Worm (Caenorhabditis elegans): ENCODE data around the gene srh-30.

srh-30 gene

DNA sequence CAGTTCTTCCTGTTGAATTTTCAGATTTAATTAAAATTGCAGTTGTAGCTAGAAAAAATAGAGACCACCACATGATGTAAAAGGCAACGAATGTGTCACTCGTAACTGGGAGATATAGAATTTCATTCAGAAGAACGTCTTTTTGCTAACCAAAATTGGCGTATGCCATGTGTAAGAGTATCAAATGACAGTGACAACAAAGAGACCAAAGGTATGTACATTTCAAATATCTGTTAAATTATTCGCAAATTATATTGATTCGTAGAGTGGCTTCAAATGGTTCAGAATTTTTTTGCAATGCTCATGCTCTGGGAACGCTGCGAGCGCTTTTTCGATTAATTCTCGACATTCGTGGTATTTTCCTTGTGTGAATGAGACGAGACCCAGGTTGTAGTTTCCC, 9.2 kb downstream of the srh-30 start, which contains the start of gene T25F10.4:
Gene T25F10.4 (minus strand): TSS at position 101 of the 400 bp plus-strand sequence.
- no peak for TF ChIP-seq F13H6.1 (tag; optimal IDR thresholded peaks at IDR 0.05)
- TF ChIP-seq K02D7.2 (tag; optimal IDR thresholded peaks at IDR 0.05): no peak
- TF ChIP-seq ztf-16 (tag; optimal IDR thresholded peaks at IDR 0.05): no peak
- TF ChIP-seq tbx-7 (tag; optimal IDR thresholded peaks at IDR 0.05): no peak
- TF ChIP-seq ceh-30 (tag; optimal IDR thresholded peaks at IDR 0.05): no peak
- no peak for TF ChIP-seq hlh-13 (GFP tag; optimal IDR thresholded peaks at IDR 0.05)
- TF ChIP-seq unc-42 (tag; optimal IDR thresholded peaks at IDR 0.05): no peak
- TF ChIP-seq pha-4 (tag; optimal IDR thresholded peaks at IDR 0.05): no peak
- TF ChIP-seq npax-4 (tag; optimal IDR thresholded peaks at IDR 0.05): no peak

DNA sequence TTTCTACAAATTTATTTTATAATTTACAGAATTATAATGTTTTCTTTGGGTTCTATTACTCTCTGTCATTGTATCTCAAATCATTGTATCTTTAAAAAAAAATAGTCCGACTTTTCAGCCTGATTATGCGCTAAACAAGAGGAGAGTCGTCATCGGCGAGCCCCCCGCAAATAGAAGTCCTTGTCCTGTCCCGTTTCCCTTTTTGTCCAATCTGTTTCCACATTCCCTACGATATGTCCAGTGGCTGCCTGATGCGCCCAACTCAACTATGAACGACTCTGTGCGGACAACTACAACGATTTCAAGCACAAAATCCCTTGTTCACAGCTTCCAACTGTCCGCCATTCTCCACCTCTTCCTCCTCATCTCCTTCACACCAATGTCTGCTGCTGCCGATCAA, 13.5 kb downstream of the srh-30 start, which contains the start of gene dbl-1:
Gene dbl-1 (plus strand): TSS at position 119 of the 400 bp plus-strand sequence.
- TF ChIP-seq sdc-2 (tag; optimal IDR thresholded peaks at IDR 0.05) (peak; percentile 11), pax-1 (tag; optimal IDR thresholded peaks at IDR 0.05) (no peak), ahr-1 (tag; optimal IDR thresholded peaks at IDR 0.05) (no peak), T23F11.4 (GFP tag; optimal IDR thresholded peaks at IDR 0.05) (no peak)

DNA sequence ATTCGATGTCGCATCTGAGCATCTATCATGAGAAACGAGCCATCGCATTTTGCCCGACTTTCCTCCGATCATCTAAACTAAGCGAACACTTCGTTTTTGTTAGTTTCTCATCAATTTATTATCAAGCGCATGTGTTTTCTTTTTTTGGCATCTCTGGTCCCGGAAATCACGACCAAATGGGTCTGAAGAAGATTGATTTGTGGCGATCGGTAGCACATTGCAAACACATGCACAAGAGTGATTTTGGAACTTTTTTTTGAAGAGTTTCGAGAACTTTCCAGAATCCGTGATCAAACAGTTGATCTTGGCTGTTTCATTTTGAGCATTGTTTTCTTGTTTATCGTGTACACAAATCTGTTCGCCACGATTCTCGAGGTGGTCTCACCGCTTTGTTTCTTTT, 18.3 kb downstream of the srh-30 start:
- TF ChIP-seq rnt-1 (tag; optimal IDR thresholded peaks at IDR 0.05) (no peak), pax-1 (tag; optimal IDR thresholded peaks at IDR 0.05) (no peak), lin-11 (tag; optimal IDR thresholded peaks at IDR 0.05) (no peak), ceh-18 (tag; optimal IDR thresholded peaks at IDR 0.05) (no peak), ceh-34 (tag; optimal IDR thresholded peaks at IDR 0.05) (no peak), sdc-2 (tag; optimal IDR thresholded peaks at IDR 0.05) (no peak), hlh-13 (GFP tag; optimal IDR thresholded peaks at IDR 0.05) (no peak), pha-4 (tag; optimal IDR thresholded peaks at IDR 0.05) (no peak), dmd-4 (tag; optimal IDR thresholded peaks at IDR 0.05; ENCODE audit: borderline replicate concordance) (no peak), ceh-45 (GFP tag; IDR thresholded peaks at IDR 0.05) (no peak), fkh-6 (tag; optimal IDR thresholded peaks at IDR 0.05) (no peak), ceh-31 (tag; optimal IDR thresholded peaks at IDR 0.05) (no peak), K02D7.2 (tag; optimal IDR thresholded peaks at IDR 0.05) (no peak), nhr-11 (tag; optimal IDR thresholded peaks at IDR 0.05) (no peak), lim-6 (tag; optimal IDR thresholded peaks at IDR 0.05) (no peak), F13H6.1 (tag; optimal IDR thresholded peaks at IDR 0.05) (no peak), pros-1 (tag; optimal IDR thresholded peaks at IDR 0.05) (no peak)

DNA sequence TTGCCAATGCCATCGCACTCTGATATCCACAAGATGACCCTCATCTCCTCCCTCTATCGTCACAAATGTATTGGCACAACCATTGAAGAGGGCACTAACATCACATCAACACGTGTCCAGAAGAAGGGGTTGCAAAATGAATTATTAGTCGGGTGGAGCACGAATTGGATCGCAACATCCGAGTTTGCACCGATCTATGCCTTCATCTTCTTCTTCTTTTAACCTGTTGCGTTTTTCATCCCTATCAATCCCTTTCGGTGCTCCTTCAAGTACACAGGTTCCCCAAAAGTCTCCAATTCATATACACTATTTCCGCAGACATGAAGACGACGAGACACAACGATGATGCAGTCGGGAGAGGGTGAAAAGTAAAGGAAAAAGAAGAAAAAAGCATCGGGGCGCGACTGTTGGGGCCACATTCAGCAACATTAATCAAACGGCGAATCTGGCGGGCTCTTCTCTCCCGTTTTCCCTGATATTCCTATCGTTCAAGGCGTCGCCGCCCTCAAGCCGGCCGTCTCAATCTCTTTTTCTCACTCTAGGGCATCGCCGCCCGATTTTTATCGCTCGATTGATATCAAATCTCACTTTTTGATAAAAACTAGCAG, 19.9 kb downstream of the srh-30 start:
- TF ChIP-seq npax-4 (tag; optimal IDR thresholded peaks at IDR 0.05): no peak
- no peak for TF ChIP-seq unc-3 (GFP tag; conservative IDR thresholded peaks at IDR 0.05)
- no peak for TF ChIP-seq unc-3 (tag; optimal IDR thresholded peaks at IDR 0.05)
- no peak for TF ChIP-seq ceh-30 (tag; optimal IDR thresholded peaks at IDR 0.05)
- TF ChIP-seq hlh-30 (tag; optimal IDR thresholded peaks at IDR 0.05; ENCODE audit: insufficient read depth): peak; percentile 47
- TF ChIP-seq ceh-18 (tag; optimal IDR thresholded peaks at IDR 0.05): peak; percentile 49
- TF ChIP-seq ceh-14 (tag; optimal IDR thresholded peaks at IDR 0.05): no peak
- no peak for TF ChIP-seq ref-2 (tag; optimal IDR thresholded peaks at IDR 0.05)
- no peak for TF ChIP-seq rnt-1 (tag; optimal IDR thresholded peaks at IDR 0.05)
- no peak for TF ChIP-seq eyg-1 (tag; optimal IDR thresholded peaks at IDR 0.05)

- TF ChIP-seq rnt-1 (tag; optimal IDR thresholded peaks at IDR 0.05) (no peak), che-1 (tag; optimal IDR thresholded peaks at IDR 0.05) (no peak), Y22D7AL.16 (tag; optimal IDR thresholded peaks at IDR 0.05) (no peak)
Measured at ce11 chrV:6744774-6745173, 26.8 kb downstream of the srh-30 start, which contains the start of gene T25F10.3. Gene T25F10.3 (plus strand): TSS chrV:6745081.

DNA sequence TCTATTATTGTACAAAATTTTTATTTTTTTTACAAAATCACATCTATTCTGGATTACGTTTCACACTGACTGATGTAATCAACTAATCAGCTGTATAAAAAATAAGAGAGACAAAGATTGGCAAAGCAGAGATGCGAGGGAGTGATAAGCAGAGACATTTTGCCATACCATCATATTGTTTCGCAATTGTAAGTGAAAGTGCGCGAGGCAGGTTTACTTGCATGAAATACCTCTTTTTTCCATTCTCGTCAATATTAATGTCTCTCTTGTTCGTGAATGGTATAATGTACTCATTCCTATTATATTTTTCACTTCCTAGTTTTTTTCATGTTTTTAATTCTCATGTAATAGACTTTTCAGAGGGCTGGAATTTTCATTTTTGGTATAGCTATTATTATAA, 34.7 kb downstream of the srh-30 start:
- TF ChIP-seq K09A11.1 (tag; optimal IDR thresholded peaks at IDR 0.05; ENCODE audit: insufficient read depth): no peak
- no peak for TF ChIP-seq pat-9 (tag; optimal IDR thresholded peaks at IDR 0.05)

All from whole organism, late embryonic.